Worm (Caenorhabditis elegans): Measurements from ENCODE around the gene hsp-1.

hsp-1 gene

ce11 chrIV:17279592-17280440, 1.1 kb downstream of the hsp-1 start (continued):
- TF ChIP-seq Y95B8A.8 (GFP tag; IDR thresholded peaks at IDR 0.05): peak; percentile 65; the same call in 1 of the 2 replicates
- no peak for TF ChIP-seq Y67H2A.10 (GFP tag; conservative IDR thresholded peaks at IDR 0.05)
- peak; percentile 21 for TF ChIP-seq F49E8.2 (tag; optimal IDR thresholded peaks at IDR 0.05; ENCODE audit: insufficient read depth)
- no peak for TF ChIP-seq him-1 (tag; optimal IDR thresholded peaks at IDR 0.05)
- TF ChIP-seq F57C9.4 (tag; optimal IDR thresholded peaks at IDR 0.05): no peak
- peak; percentile 90 for TF ChIP-seq attf-6 (GFP tag; IDR thresholded peaks at IDR 0.05)
- no peak for TF ChIP-seq F22D6.2 (tag; optimal IDR thresholded peaks at IDR 0.05)
- TF ChIP-seq ceh-100 (GFP tag; IDR thresholded peaks at IDR 0.05): peak; percentile 31; the same call in 1 of the 2 replicates
- TF ChIP-seq unc-62 (GFP tag; optimal IDR thresholded peaks at IDR 0.05): no peak
- TF ChIP-seq let-607 (tag; optimal IDR thresholded peaks at IDR 0.05): no peak
- peak; percentile 71 for TF ChIP-seq ceh-58 (GFP tag; IDR thresholded peaks at IDR 0.05)
- no peak for TF ChIP-seq F33H1.4 (GFP tag; IDR thresholded peaks at IDR 0.05)
- TF ChIP-seq ztf-25 (GFP tag; IDR thresholded peaks at IDR 0.05): 0 out of 2 replicates have a peak, but pooled peaks have one; percentile 7
- TF ChIP-seq nfya-2 (GFP tag; IDR thresholded peaks at IDR 0.05): 0 out of 2 replicates have a peak, but pooled peaks have one; percentile 24
- peak; percentile 41 for TF ChIP-seq die-1 (tag; optimal IDR thresholded peaks at IDR 0.05)
- no peak for TF ChIP-seq ZK185.1 (tag; optimal IDR thresholded peaks at IDR 0.05; ENCODE audit: poor library complexity, severe bottlenecking)
- no peak for TF ChIP-seq ceh-27 (GFP tag; optimal IDR thresholded peaks at IDR 0.05)
- TF ChIP-seq lin-26 (GFP tag; IDR thresholded peaks at IDR 0.05): peak; percentile 64
- TF ChIP-seq cebp-1 (GFP tag; IDR thresholded peaks at IDR 0.05): peak; percentile 7; the same call in 1 of the 2 replicates
- TF ChIP-seq cebp-1 (tag; optimal IDR thresholded peaks at IDR 0.05): peak; percentile 33
- peak; percentile 0 for TF ChIP-seq K12H6.12 (tag; optimal IDR thresholded peaks at IDR 0.05)
- TF ChIP-seq rpc-1 (optimal IDR thresholded peaks at IDR 0.05): no peak
- TF ChIP-seq rpc-1 (tag; optimal IDR thresholded peaks at IDR 0.05): no peak
- TF ChIP-seq nhr-179 (tag; optimal IDR thresholded peaks at IDR 0.05): no peak
- TF ChIP-seq Y56A3A.18 (GFP tag; IDR thresholded peaks at IDR 0.05): no peak
- TF ChIP-seq pha-4 (tag; optimal IDR thresholded peaks at IDR 0.05): no peak
- TF ChIP-seq D2030.7 (GFP tag; IDR thresholded peaks at IDR 0.05): no peak; the same call in 1 of the 2 replicates
- TF ChIP-seq T26A5.8 (tag; optimal IDR thresholded peaks at IDR 0.05): no peak
- peak; percentile 49 for TF ChIP-seq mcd-1 (GFP tag; IDR thresholded peaks at IDR 0.05)
- no peak for TF ChIP-seq Y79H2A.3 (GFP tag; conservative IDR thresholded peaks at IDR 0.05)
- peak; percentile 22 for TF ChIP-seq T07F8.4 (tag; optimal IDR thresholded peaks at IDR 0.05)
- no peak for TF ChIP-seq gei-17 (GFP tag; optimal IDR thresholded peaks at IDR 0.05)
- TF ChIP-seq efl-1 (GFP tag; optimal IDR thresholded peaks at IDR 0.05): no peak
- peak; percentile 26 for TF ChIP-seq tbp1 (GFP tag; optimal IDR thresholded peaks at IDR 0.05)
- no peak for TF ChIP-seq sdz-38 (tag; optimal IDR thresholded peaks at IDR 0.05)
- TF ChIP-seq nhr-27 (tag; optimal IDR thresholded peaks at IDR 0.05): no peak
- TF ChIP-seq chd-7 (tag; optimal IDR thresholded peaks at IDR 0.05): no peak
- TF ChIP-seq dox-1 (GFP tag; IDR thresholded peaks at IDR 0.05): peak; percentile 4
- TF ChIP-seq lag-1 (GFP tag; IDR thresholded peaks at IDR 0.05): no peak
- peak; percentile 22; the same call in 1 of the 2 replicates for TF ChIP-seq cebp-2 (GFP tag; IDR thresholded peaks at IDR 0.05)
- no peak for TF ChIP-seq madf-10 (tag; optimal IDR thresholded peaks at IDR 0.05)
- TF ChIP-seq hsf-1 (GFP tag; IDR thresholded peaks at IDR 0.05): peak; percentile 77
- no peak for TF ChIP-seq C06A6.2 (GFP tag; conservative IDR thresholded peaks at IDR 0.05)
- no peak for TF ChIP-seq somi-1 (GFP tag; optimal IDR thresholded peaks at IDR 0.05)
- 0 out of 2 replicates have a peak, but pooled peaks have one; percentile 12 for TF ChIP-seq C17E4.6 (GFP tag; IDR thresholded peaks at IDR 0.05)
- no peak for TF ChIP-seq zim-3 (tag; optimal IDR thresholded peaks at IDR 0.05)
- peak; percentile 24 for TF ChIP-seq attf-5 (GFP tag; optimal IDR thresholded peaks at IDR 0.05)
- TF ChIP-seq K11D2.4 (GFP tag; IDR thresholded peaks at IDR 0.05): peak; percentile 52; the same call in 1 of the 2 replicates

Data from whole organism, young adult.